Fruit fly (Drosophila melanogaster) whole organism, embryonic: ENCODE measurements around the gene CG16710.

ENCODE experiments used
- ATbp ChIP-seq: fragments of 200-800 bp; sonication (Bioruptor generic); optimal IDR thresholded peaks from 2 replicates; lab custom pipeline; 2017; ENCODE audit warnings: missing biosample characterization, mild to moderate bottlenecking, missing genetic modification characterization, missing genetic modification reagents
- Atf6 ChIP-seq: fragments of 200-800 bp; sonication (Bioruptor generic); IDR thresholded peaks from 2 replicates; pipeline ENCODE4 v1.3.6; 2022; ENCODE audit warnings: missing biosample characterization, missing genetic modification characterization
- BtbVII ChIP-seq: fragments of 200-800 bp; sonication (Bioruptor generic); optimal IDR thresholded peaks from 3 replicates; lab custom pipeline; 2017; ENCODE audit warnings: missing biosample characterization, mild to moderate bottlenecking, missing genetic modification characterization
- CG10366 ChIP-seq: fragments of 200-800 bp; sonication (Bioruptor generic); IDR thresholded peaks from 2 replicates; pipeline ENCODE4 v1.3.6; 2022; ENCODE audit warnings: missing biosample characterization, missing genetic modification characterization
- CG11504 ChIP-seq: fragments of 200-800 bp; sonication (Bioruptor generic); optimal IDR thresholded peaks from 3 replicates; lab custom pipeline; 2019; ENCODE audit warnings: missing biosample characterization, mild to moderate bottlenecking, missing genetic modification characterization, moderate library complexity
- CG11695 ChIP-seq: fragments of 200-800 bp; sonication (Bioruptor generic); IDR thresholded peaks from 3 replicates; pipeline ENCODE4 v1.3.6; 2022; ENCODE audit warnings: missing biosample characterization, missing genetic modification characterization
- CG13287 ChIP-seq: fragments of 200-800 bp; sonication (Bioruptor generic); IDR thresholded peaks from 2 replicates; pipeline ENCODE4 v1.3.6; 2022; ENCODE audit warnings: missing biosample characterization, missing genetic modification characterization; ENCODE audit not compliant: partially characterized antibody
- CG13775 ChIP-seq: fragments of 200-800 bp; sonication (Bioruptor generic); optimal IDR thresholded peaks from 3 replicates; lab custom pipeline; 2017; ENCODE audit warnings: missing biosample characterization, mild to moderate bottlenecking, missing genetic modification characterization
- CG14965 ChIP-seq: fragments of 200-800 bp; sonication (Bioruptor generic); optimal IDR thresholded peaks from 2 replicates; lab custom pipeline; 2016; ENCODE audit warnings: missing biosample characterization, missing genetic modification characterization, borderline replicate concordance
- CG15479 ChIP-seq: fragments of 200-800 bp; sonication (Bioruptor generic); optimal IDR thresholded peaks from 3 replicates; lab custom pipeline; 2019; ENCODE audit warnings: missing biosample characterization, mild to moderate bottlenecking, missing genetic modification characterization, moderate library complexity
- CG15601 ChIP-seq: fragments of 200-800 bp; sonication (Bioruptor generic); optimal IDR thresholded peaks from 3 replicates; lab custom pipeline; 2019; ENCODE audit warnings: missing biosample characterization, mild to moderate bottlenecking, missing genetic modification characterization, moderate library complexity
- CG32532 ChIP-seq: fragments of 200-800 bp; sonication (Bioruptor generic); IDR thresholded peaks from 2 replicates; pipeline ENCODE4 v1.3.6; 2022; ENCODE audit warnings: missing biosample characterization, missing genetic modification characterization
- CG32772 ChIP-seq: fragments of 200-800 bp; sonication (Bioruptor generic); IDR thresholded peaks from 2 replicates; pipeline ENCODE4 v1.3.6; 2022; ENCODE audit warnings: missing biosample characterization, missing genetic modification characterization
- CG33557 ChIP-seq: fragments of 200-800 bp; sonication (Bioruptor generic); optimal IDR thresholded peaks from 2 replicates; lab custom pipeline; 2019; ENCODE audit warnings: missing biosample characterization, mild to moderate bottlenecking, missing genetic modification characterization, moderate library complexity
- CG3838 ChIP-seq: fragments of 200-800 bp; sonication (Bioruptor generic); optimal IDR thresholded peaks from 3 replicates; lab custom pipeline; 2016; ENCODE audit warnings: missing biosample characterization, missing genetic modification characterization
- CG42726 ChIP-seq: fragments of 200-800 bp; sonication (Bioruptor generic); IDR thresholded peaks from 2 replicates; pipeline ENCODE4 v1.3.6; 2022; ENCODE audit warnings: missing biosample characterization, missing genetic modification characterization; ENCODE audit not compliant: partially characterized antibody
- CG4360 ChIP-seq: fragments of 200-800 bp; sonication (Bioruptor generic); IDR thresholded peaks from 2 replicates; pipeline ENCODE4 v1.3.6; 2022; ENCODE audit warnings: missing biosample characterization, missing genetic modification characterization
- CG6175 ChIP-seq: fragments of 200-800 bp; sonication (Bioruptor generic); IDR thresholded peaks from 3 replicates; pipeline ENCODE4 v1.3.6; 2022; ENCODE audit warnings: missing biosample characterization, missing genetic modification characterization
- H2.0 ChIP-seq: fragments of 200-800 bp; sonication (Bioruptor generic); IDR thresholded peaks from 2 replicates; pipeline ENCODE4 v1.3.6; 2022; ENCODE audit warnings: missing biosample characterization, missing genetic modification characterization
- HmgD ChIP-seq: fragments of 200-800 bp; sonication (Bioruptor generic); optimal IDR thresholded peaks from 3 replicates; lab custom pipeline; 2016; ENCODE audit warnings: missing biosample characterization, missing genetic modification characterization
- Lpt ChIP-seq: fragments of >200 bp; optimal IDR thresholded peaks from 2 replicates; lab custom pipeline; 2018; ENCODE audit warnings: missing biosample characterization, missing genetic modification characterization
- NC2β ChIP-seq: fragments of 200-800 bp; sonication (Bioruptor generic); optimal IDR thresholded peaks from 2 replicates; lab custom pipeline; 2016; ENCODE audit warnings: missing biosample characterization, missing genetic modification characterization
- NFAT ChIP-seq: fragments of 200-800 bp; sonication (Bioruptor generic); IDR thresholded peaks from 2 replicates; pipeline ENCODE4 v1.3.6; 2022; ENCODE audit warnings: missing biosample characterization, missing genetic modification characterization
- Nf-YA ChIP-seq: fragments of 200-800 bp; sonication (Bioruptor generic); IDR thresholded peaks from 2 replicates; pipeline ENCODE4 v1.3.6; 2022; ENCODE audit warnings: missing biosample characterization, missing genetic modification characterization
- Optix ChIP-seq: fragments of 200-800 bp; sonication (Bioruptor generic); IDR thresholded peaks from 3 replicates; pipeline ENCODE4 v1.3.6; 2022; ENCODE audit warnings: missing biosample characterization, missing genetic modification characterization
- Poxn ChIP-seq: fragments of 200-800 bp; sonication (Bioruptor generic); IDR thresholded peaks from 2 replicates; pipeline ENCODE4 v1.3.6; 2022; ENCODE audit warnings: missing biosample characterization, missing genetic modification characterization
- Rx ChIP-seq: fragments of 200-800 bp; sonication (Bioruptor generic); IDR thresholded peaks from 2 replicates; pipeline ENCODE4 v1.3.6; 2022; ENCODE audit warnings: missing biosample characterization, missing genetic modification characterization
- ato ChIP-seq: fragments of 200-800 bp; sonication (Bioruptor generic); IDR thresholded peaks from 2 replicates; pipeline ENCODE4 v1.3.6; 2022; ENCODE audit warnings: missing biosample characterization, missing genetic modification characterization; ENCODE audit not compliant: partially characterized antibody
- bigmax ChIP-seq: fragments of 200-800 bp; sonication (Bioruptor generic); optimal IDR thresholded peaks from 2 replicates; lab custom pipeline; 2018; ENCODE audit warnings: missing biosample characterization, mild to moderate bottlenecking, missing genetic modification characterization
- chif ChIP-seq, 2 experiments: fragments of 200-800 bp; sonication (Bioruptor generic); optimal IDR thresholded peaks; 3 replicates each; lab custom pipeline; 2016; ENCODE audit warnings: missing biosample characterization in 2 of 2, missing genetic modification characterization in 2 of 2
- ci ChIP-seq: fragments of 200-800 bp; sonication (Bioruptor generic); IDR thresholded peaks from 3 replicates; pipeline ENCODE4 v1.3.6; 2022; ENCODE audit warnings: missing biosample characterization, missing genetic modification characterization
- cwo ChIP-seq: fragments of 200-800 bp; sonication (Bioruptor generic); optimal IDR thresholded peaks from 3 replicates; lab custom pipeline; 2017; ENCODE audit warnings: missing biosample characterization, missing genetic modification characterization, mild to moderate bottlenecking, moderate library complexity, missing genetic modification reagents
- da ChIP-seq: fragments of 200-800 bp; sonication (Bioruptor generic); optimal IDR thresholded peaks from 2 replicates; lab custom pipeline; 2016; ENCODE audit warnings: missing biosample characterization, missing genetic modification characterization
- dmrt11E ChIP-seq: fragments of 200-800 bp; sonication (Bioruptor generic); optimal IDR thresholded peaks from 3 replicates; lab custom pipeline; 2018; ENCODE audit warnings: missing biosample characterization, mild to moderate bottlenecking, missing genetic modification characterization, moderate library complexity
- emc ChIP-seq: fragments of 200-800 bp; sonication (Bioruptor generic); optimal IDR thresholded peaks from 2 replicates; lab custom pipeline; 2016; ENCODE audit warnings: missing biosample characterization, missing genetic modification characterization
- esg ChIP-seq: fragments of 200-800 bp; sonication (Bioruptor generic); conservative IDR thresholded peaks from 2 replicates; pipeline ENCODE4 v1.3.6; 2022; ENCODE audit warnings: missing biosample characterization, missing genetic modification characterization
- fd102C ChIP-seq: fragments of 200-800 bp; sonication (Bioruptor generic); optimal IDR thresholded peaks from 2 replicates; lab custom pipeline; 2018; ENCODE audit warnings: missing biosample characterization, mild to moderate bottlenecking, missing genetic modification characterization, moderate library complexity
- gce ChIP-seq: fragments of 200-800 bp; sonication (Bioruptor generic); IDR thresholded peaks from 3 replicates; pipeline ENCODE4 v1.3.6; 2022; ENCODE audit warnings: missing biosample characterization, missing genetic modification characterization
- gcm ChIP-seq: fragments of 200-800 bp; sonication (Bioruptor generic); optimal IDR thresholded peaks from 2 replicates; lab custom pipeline; 2019; ENCODE audit warnings: missing biosample characterization, mild to moderate bottlenecking, missing genetic modification characterization, moderate library complexity
- gsb ChIP-seq: fragments of 200-800 bp; sonication (Bioruptor generic); IDR thresholded peaks from 2 replicates; pipeline ENCODE4 v1.3.6; 2022; ENCODE audit warnings: missing biosample characterization, missing genetic modification characterization
- hkb ChIP-seq, 2 experiments: fragments of 200-800 bp in 1 of 2; fragments of >200 bp in 1 of 2; sonication (Bioruptor generic) in 1 of 2; IDR thresholded peaks in 1 of 2; optimal IDR thresholded peaks in 1 of 2; 2 replicates each; pipeline versions ENCODE4 v1.3.6 to Lab custom; 2017 to 2022; ENCODE audit warnings: missing biosample characterization in 1 of 2, missing genetic modification characterization in 1 of 2
- lilli ChIP-seq: fragments of 200-800 bp; sonication (Bioruptor generic); optimal IDR thresholded peaks from 3 replicates; lab custom pipeline; 2016; ENCODE audit warnings: missing biosample characterization, missing genetic modification characterization
- pfk ChIP-seq: fragments of 200-800 bp; sonication (Bioruptor generic); optimal IDR thresholded peaks from 2 replicates; lab custom pipeline; 2018; ENCODE audit warnings: missing biosample characterization, mild to moderate bottlenecking, missing genetic modification characterization, moderate library complexity
- rib ChIP-seq: fragments of 200-800 bp; sonication (Bioruptor generic); IDR thresholded peaks from 2 replicates; pipeline ENCODE4 v1.3.6; 2022; ENCODE audit warnings: missing biosample characterization, missing genetic modification characterization
- sens-2 ChIP-seq: fragments of 200-800 bp; sonication (Bioruptor generic); IDR thresholded peaks from 2 replicates; pipeline ENCODE4 v1.3.6; 2022; ENCODE audit warnings: missing biosample characterization, missing genetic modification characterization
- slbo ChIP-seq: fragments of 200-800 bp; sonication (Bioruptor generic); IDR thresholded peaks from 2 replicates; pipeline ENCODE4 v1.3.6; 2022; ENCODE audit warnings: missing biosample characterization, missing genetic modification characterization
- stc ChIP-seq: fragments of 200-800 bp; sonication (Bioruptor generic); IDR thresholded peaks from 2 replicates; pipeline ENCODE4 v1.3.6; 2022; ENCODE audit warnings: missing biosample characterization, missing genetic modification characterization
- unc-4 ChIP-seq: fragments of 200-800 bp; sonication (Bioruptor generic); IDR thresholded peaks from 2 replicates; pipeline ENCODE4 v1.3.6; 2022; ENCODE audit warnings: missing biosample characterization, missing genetic modification characterization; ENCODE audit not compliant: partially characterized antibody

Gene CG16710

dm6 chr3R:23729632-23730471 lies 47.5 kb downstream of the CG16710 start (continued):
- peak; percentile 5 for TF ChIP-seq CG33557 (GFP tag; lab: Kevin White, UChicago)
- TF ChIP-seq NFAT (GFP tag; lab: Robert Waterston, UW) = 0 out of 2 replicates have a peak, but pooled peaks have one; percentile 11
- TF ChIP-seq CG32532 = peak; percentile 33; the same call in 1 of the 2 replicates
- TF ChIP-seq CG32772 (GFP tag; lab: Robert Waterston, UW) = no peak
- peak; percentile 57; the same call in 1 of the 2 replicates for TF ChIP-seq ato (GFP tag; lab: Robert Waterston, UW)
- TF ChIP-seq CG13775 (GFP tag; lab: Kevin White, UChicago) = no peak
- TF ChIP-seq CG15601 (tag; lab: Kevin White, UChicago) = peak; percentile 36
- no peak for TF ChIP-seq cwo
- TF ChIP-seq gce (GFP tag; lab: Robert Waterston, UW) = peak; percentile 40; the same call in 1 of the 3 replicates
- peak; percentile 84 for TF ChIP-seq CG42726
- TF ChIP-seq CG4360 (GFP tag; lab: Robert Waterston, UW) = 0 out of 2 replicates have a peak, but pooled peaks have one; percentile 25
- no peak for TF ChIP-seq Rx
- no peak for TF ChIP-seq da (GFP tag; lab: Kevin White, UChicago)
- peak; percentile 40; the same call in 1 of the 2 replicates for TF ChIP-seq Atf6 (GFP tag; lab: Robert Waterston, UW)
- no peak for TF ChIP-seq esg (GFP tag; lab: Robert Waterston, UW)
- TF ChIP-seq unc-4 = 0 out of 2 replicates have a peak, but pooled peaks have one; percentile 41
- no peak for TF ChIP-seq NC2β (GFP tag; lab: Kevin White, UChicago)
- TF ChIP-seq sens-2 (GFP tag; lab: Robert Waterston, UW) = no peak
- no peak for TF ChIP-seq H2.0
- peak; percentile 9 for TF ChIP-seq lilli (GFP tag; lab: Kevin White, UChicago)
- peak; percentile 48 for TF ChIP-seq gcm
- no peak for TF ChIP-seq slbo
- no peak for TF ChIP-seq emc (GFP tag; lab: Kevin White, UChicago)
- TF ChIP-seq CG6175 (GFP tag; lab: Robert Waterston, UW) = no peak
- no peak for TF ChIP-seq hkb (optimal IDR thresholded peaks at IDR 0.05; lab: Kevin White, UChicago)
- no peak; the same call in 1 of the 2 replicates for TF ChIP-seq hkb (GFP tag; IDR thresholded peaks at IDR 0.05; lab: Robert Waterston, UW)
- TF ChIP-seq CG11695 (GFP tag; lab: Robert Waterston, UW) = peak; percentile 18; the same call in 1 of the 3 replicates
- TF ChIP-seq ci (GFP tag; lab: Robert Waterston, UW) = peak; percentile 63; the same call in 2 of the 3 replicates
- TF ChIP-seq CG3838 = no peak
- no peak for TF ChIP-seq CG10366 (GFP tag; lab: Robert Waterston, UW)
- no peak for TF ChIP-seq Optix (GFP tag; lab: Robert Waterston, UW)
- no peak for TF ChIP-seq bigmax
- TF ChIP-seq dmrt11E (tag; lab: Kevin White, UChicago) = no peak
- TF ChIP-seq CG11504 (tag; lab: Kevin White, UChicago) = peak; percentile 6
- TF ChIP-seq ATbp = no peak
- peak; percentile 16 for TF ChIP-seq fd102C
- no peak for TF ChIP-seq chif (GFP tag; optimal IDR thresholded peaks at IDR 0.05; lab: Kevin White, UChicago)
- peak; percentile 50 for TF ChIP-seq CG13287 (GFP tag; lab: Robert Waterston, UW)
- peak; percentile 69 for TF ChIP-seq CG15479 (GFP tag; lab: Kevin White, UChicago)
- peak; percentile 93 for TF ChIP-seq rib (GFP tag; lab: Robert Waterston, UW)
- no peak for TF ChIP-seq CG14965 (GFP tag; lab: Kevin White, UChicago)
- TF ChIP-seq Nf-YA (GFP tag; lab: Robert Waterston, UW) = no peak
- no peak for TF ChIP-seq Poxn (GFP tag; lab: Robert Waterston, UW)
- TF ChIP-seq pfk (GFP tag; lab: Kevin White, UChicago) = peak; percentile 12
- 0 out of 2 replicates have a peak, but pooled peaks have one; percentile 32 for TF ChIP-seq stc (GFP tag; lab: Robert Waterston, UW)
- TF ChIP-seq Lpt (GFP tag; lab: Kevin White, UChicago) = no peak
- no peak for TF ChIP-seq HmgD (GFP tag; lab: Kevin White, UChicago)
- TF ChIP-seq gsb (GFP tag; lab: Robert Waterston, UW) = peak; percentile 36; the same call in 1 of the 2 replicates
- no peak for TF ChIP-seq BtbVII (GFP tag; lab: Kevin White, UChicago)
